Worm (Caenorhabditis elegans) whole organism, L4/young adult: ENCODE data around the gene cor-1.

Source experiments
- W03F9.2 ChIP-seq: fragments of 150-350 bp; optimal IDR thresholded peaks from 2 replicates; lab custom pipeline; 2014; ENCODE audit warnings: missing biosample characterization, missing genetic modification characterization
- dao-5 ChIP-seq: sonication (generic microtip); optimal IDR thresholded peaks from 2 replicates; lab custom pipeline; 2016; ENCODE audit warnings: missing genotype, missing genetic modification characterization, moderate library complexity, missing compliant biosample characterization
- him-1 ChIP-seq: sonication (generic microtip); optimal IDR thresholded peaks from 2 replicates; lab custom pipeline; 2016; ENCODE audit warnings: missing genotype, missing genetic modification reagents, missing genetic modification characterization, missing compliant biosample characterization

DNA sequence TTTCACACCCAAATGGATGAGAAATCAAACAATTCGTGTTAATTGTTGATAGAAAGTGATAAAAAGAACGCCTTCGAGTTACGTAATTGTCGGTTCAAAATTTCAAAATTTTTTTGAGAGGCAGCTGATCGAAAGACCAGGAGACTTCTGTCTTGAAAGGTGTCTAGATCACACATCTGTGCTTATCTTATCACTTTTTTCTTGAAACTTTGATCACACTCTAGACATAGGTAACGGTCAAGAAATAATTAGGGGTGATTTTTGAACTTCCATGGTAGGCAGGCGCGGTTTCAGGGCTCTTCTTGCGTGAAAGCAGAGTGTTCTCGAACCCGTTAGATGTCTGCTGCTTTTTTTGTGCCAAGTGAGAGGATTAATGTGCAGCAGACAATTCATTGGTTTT is 44.5 kb downstream of the cor-1 start:
- TF ChIP-seq dao-5 (tag; lab: Kevin White, UChicago) (no peak), him-1 (no peak), W03F9.2 (tag; lab: Kevin White, UChicago) (no peak)
